Worm (Caenorhabditis elegans): ENCODE measurements around the gene F54D12.2.

DNA sequence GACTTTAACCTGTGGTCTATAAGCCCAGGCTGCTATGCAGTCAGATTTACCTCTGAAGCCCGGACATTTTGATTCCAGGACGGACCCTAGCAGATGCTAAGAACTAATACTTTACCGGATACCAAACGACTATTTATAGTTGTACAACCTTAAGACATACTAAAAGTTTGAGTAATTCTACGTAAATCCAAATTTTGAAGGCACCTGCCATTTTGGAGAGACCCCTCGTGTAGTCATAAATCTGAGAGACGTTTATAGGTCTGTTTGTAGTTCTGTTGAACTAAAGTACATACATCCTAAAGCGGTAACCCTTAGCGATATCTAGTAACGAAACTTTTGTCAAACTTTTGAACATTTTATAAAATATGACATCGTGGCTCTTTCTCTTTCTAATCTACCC is at the start of gene F54D12.2:
- TF ChIP-seq ama-1 (optimal IDR thresholded peaks at IDR 0.05), result no peak
- no peak for TF ChIP-seq hmbx-1 (tag; optimal IDR thresholded peaks at IDR 0.05)
- TF ChIP-seq hnd-1 (tag; optimal IDR thresholded peaks at IDR 0.05), result no peak
- no peak for TF ChIP-seq scrt-1 (GFP tag; IDR thresholded peaks at IDR 0.05)
- TF ChIP-seq sea-1 (GFP tag; conservative IDR thresholded peaks at IDR 0.05), result no peak
- TF ChIP-seq tbx-37 (GFP tag; conservative IDR thresholded peaks at IDR 0.05), result no peak
- TF ChIP-seq tbx-11 (GFP tag; IDR thresholded peaks at IDR 0.05), result no peak
- no peak for TF ChIP-seq pes-1 (GFP tag; IDR thresholded peaks at IDR 0.05)
